Fruit fly (Drosophila melanogaster) whole organism, embryonic: ENCODE measurements around the gene CG15927.

Experiments
- Antp ChIP-seq: fragments of 200-800 bp; sonication (Bioruptor generic); optimal IDR thresholded peaks from 3 replicates; lab custom pipeline; 2016; ENCODE audit warnings: missing biosample characterization, missing genetic modification characterization
- Atf3 ChIP-seq: fragments of 200-800 bp; sonication (Bioruptor generic); optimal IDR thresholded peaks from 3 replicates; lab custom pipeline; 2016; ENCODE audit warnings: missing biosample characterization, missing genetic modification characterization
- Awh ChIP-seq: fragments of 200-800 bp; sonication (Bioruptor generic); IDR thresholded peaks from 2 replicates; pipeline ENCODE4, ENCODE4 v1.3.6; 2022; ENCODE audit warnings: missing biosample characterization, missing genetic modification characterization
- CG10274 ChIP-seq: fragments of 200-800 bp; sonication (Bioruptor generic); optimal IDR thresholded peaks from 3 replicates; lab custom pipeline; 2017; ENCODE audit warnings: missing biosample characterization, mild to moderate bottlenecking, missing genetic modification characterization
- CG10431 ChIP-seq: fragments of 200-800 bp; sonication (Bioruptor generic); optimal IDR thresholded peaks from 3 replicates; lab custom pipeline; 2018; ENCODE audit warnings: missing biosample characterization, mild to moderate bottlenecking, missing genetic modification characterization
- CG11247 ChIP-seq: fragments of 200-800 bp; sonication (Bioruptor generic); IDR thresholded peaks from 2 replicates; pipeline ENCODE4 v1.3.6; 2022; ENCODE audit warnings: missing biosample characterization, missing genetic modification characterization
- CG11696 ChIP-seq: fragments of 200-800 bp; sonication (Bioruptor generic); IDR thresholded peaks from 2 replicates; pipeline ENCODE4 v1.3.6; 2022; ENCODE audit warnings: missing biosample characterization, missing genetic modification characterization
- CG12391 ChIP-seq: fragments of 200-800 bp; sonication (Bioruptor generic); optimal IDR thresholded peaks from 3 replicates; lab custom pipeline; 2018; ENCODE audit warnings: missing biosample characterization, mild to moderate bottlenecking, missing genetic modification characterization, moderate library complexity
- CG12659 ChIP-seq: fragments of 200-800 bp; sonication (Bioruptor generic); optimal IDR thresholded peaks from 3 replicates; lab custom pipeline; 2017; ENCODE audit warnings: mild to moderate bottlenecking, missing biosample characterization, missing genetic modification reagents, missing genetic modification characterization
- CG12769 ChIP-seq: fragments of 200-800 bp; sonication (Bioruptor generic); optimal IDR thresholded peaks from 2 replicates; lab custom pipeline; 2019; ENCODE audit warnings: missing biosample characterization, mild to moderate bottlenecking, missing genetic modification characterization, moderate library complexity
- CG1602 ChIP-seq: fragments of 200-800 bp; sonication (Bioruptor generic); optimal IDR thresholded peaks from 3 replicates; lab custom pipeline; 2016; ENCODE audit warnings: missing biosample characterization, missing genetic modification characterization
- CG1603 ChIP-seq: fragments of 200-800 bp; sonication (Bioruptor generic); optimal IDR thresholded peaks from 2 replicates; lab custom pipeline; 2019; ENCODE audit warnings: missing biosample characterization, mild to moderate bottlenecking, missing genetic modification characterization, moderate library complexity
- CG17612 ChIP-seq: fragments of 200-800 bp; sonication (Bioruptor generic); IDR thresholded peaks from 2 replicates; pipeline ENCODE4 v1.3.6; 2022; ENCODE audit warnings: missing biosample characterization, missing genetic modification characterization
- CG17829 ChIP-seq: fragments of 200-800 bp; optimal IDR thresholded peaks from 2 replicates; lab custom pipeline; 2019; ENCODE audit warnings: missing biosample characterization, mild to moderate bottlenecking, missing genetic modification characterization, moderate library complexity
- CG31365 ChIP-seq: fragments of 200-800 bp; sonication (Bioruptor generic); optimal IDR thresholded peaks from 2 replicates; lab custom pipeline; 2018; ENCODE audit warnings: missing biosample characterization, mild to moderate bottlenecking, missing genetic modification characterization
- CG34224 ChIP-seq: fragments of 200-800 bp; sonication (Bioruptor generic); IDR thresholded peaks from 3 replicates; pipeline ENCODE4 v1.3.6; 2022; ENCODE audit warnings: missing biosample characterization, missing genetic modification characterization; ENCODE audit not compliant: partially characterized antibody
- CG42726 ChIP-seq: fragments of 200-800 bp; sonication (Bioruptor generic); IDR thresholded peaks from 2 replicates; pipeline ENCODE4 v1.3.6; 2022; ENCODE audit warnings: missing biosample characterization, missing genetic modification characterization; ENCODE audit not compliant: partially characterized antibody
- CG6175 ChIP-seq: fragments of 200-800 bp; sonication (Bioruptor generic); IDR thresholded peaks from 3 replicates; pipeline ENCODE4 v1.3.6; 2022; ENCODE audit warnings: missing biosample characterization, missing genetic modification characterization
- CG7357 ChIP-seq: fragments of 200-800 bp; sonication (Bioruptor generic); IDR thresholded peaks from 3 replicates; pipeline ENCODE4 v1.3.6; 2022; ENCODE audit warnings: missing biosample characterization, missing genetic modification characterization
- Chrac-16 ChIP-seq: fragments of 200-800 bp; sonication (Bioruptor generic); optimal IDR thresholded peaks from 3 replicates; lab custom pipeline; 2016; ENCODE audit warnings: missing biosample characterization, missing genetic modification characterization
- Deaf1 ChIP-seq: fragments of 200-800 bp; optimal IDR thresholded peaks from 3 replicates; lab custom pipeline; 2019; ENCODE audit warnings: missing biosample characterization, mild to moderate bottlenecking, missing genetic modification characterization, moderate library complexity
- Doc3 ChIP-seq: fragments of 200-800 bp; sonication (Bioruptor generic); IDR thresholded peaks from 3 replicates; pipeline ENCODE4 v1.3.6; 2022; ENCODE audit warnings: missing biosample characterization, missing genetic modification characterization; ENCODE audit not compliant: partially characterized antibody
- Dp ChIP-seq: fragments of 200-800 bp; sonication (Bioruptor generic); optimal IDR thresholded peaks from 2 replicates; lab custom pipeline; 2018; ENCODE audit warnings: missing biosample characterization, mild to moderate bottlenecking, missing genetic modification characterization, moderate library complexity
- Hr3 ChIP-seq: fragments of 200-800 bp; sonication (Bioruptor generic); optimal IDR thresholded peaks from 3 replicates; lab custom pipeline; 2016; ENCODE audit warnings: missing biosample characterization, missing genetic modification characterization
- Mad ChIP-seq: fragments of 200-800 bp; sonication (Bioruptor generic); optimal IDR thresholded peaks from 2 replicates; lab custom pipeline; 2016; ENCODE audit warnings: missing biosample characterization, missing genetic modification characterization
- NC2α ChIP-seq: fragments of 200-800 bp; sonication (Bioruptor generic); optimal IDR thresholded peaks from 2 replicates; lab custom pipeline; 2016; ENCODE audit warnings: missing biosample characterization, missing genetic modification characterization
- NFAT ChIP-seq: fragments of 200-800 bp; sonication (Bioruptor generic); IDR thresholded peaks from 2 replicates; pipeline ENCODE4 v1.3.6; 2022; ENCODE audit warnings: missing biosample characterization, missing genetic modification characterization
- Oaz ChIP-seq: fragments of 200-800 bp; sonication (Bioruptor generic); IDR thresholded peaks from 2 replicates; pipeline ENCODE4 v1.3.6; 2022; ENCODE audit warnings: missing biosample characterization, missing genetic modification characterization
- Rfx ChIP-seq: fragments of 200-800 bp; sonication (Bioruptor generic); IDR thresholded peaks from 2 replicates; pipeline ENCODE4 v1.3.6; 2022; ENCODE audit warnings: missing biosample characterization, missing genetic modification characterization
- Six4 ChIP-seq: fragments of 200-800 bp; sonication (Bioruptor generic); optimal IDR thresholded peaks from 2 replicates; lab custom pipeline; 2016; ENCODE audit warnings: missing biosample characterization, missing genetic modification characterization
- Xrp1 ChIP-seq: fragments of 200-800 bp; sonication (Bioruptor generic); IDR thresholded peaks from 2 replicates; pipeline ENCODE4 v1.3.6; 2022; ENCODE audit warnings: missing biosample characterization, missing genetic modification characterization
- abd-A ChIP-seq: fragments of 200-800 bp; sonication (Bioruptor generic); optimal IDR thresholded peaks from 3 replicates; lab custom pipeline; 2019; ENCODE audit warnings: missing biosample characterization, mild to moderate bottlenecking, missing genetic modification characterization, moderate library complexity
- ara ChIP-seq: fragments of 200-800 bp; sonication (Bioruptor generic); IDR thresholded peaks from 2 replicates; pipeline ENCODE4 v1.3.6; 2022; ENCODE audit warnings: missing biosample characterization, missing genetic modification characterization
- crol ChIP-seq: fragments of 200-800 bp; sonication (Bioruptor generic); IDR thresholded peaks from 2 replicates; pipeline ENCODE4 v1.3.6; 2022; ENCODE audit warnings: missing biosample characterization, missing genetic modification characterization
- esg ChIP-seq: fragments of 200-800 bp; sonication (Bioruptor generic); conservative IDR thresholded peaks from 2 replicates; pipeline ENCODE4 v1.3.6; 2022; ENCODE audit warnings: missing biosample characterization, missing genetic modification characterization
- hth ChIP-seq: fragments of >200 bp; optimal IDR thresholded peaks from 2 replicates; lab custom pipeline; 2017; ENCODE audit warnings: inconsistent platforms
- inv ChIP-seq: fragments of 200-800 bp; sonication (Bioruptor generic); IDR thresholded peaks from 2 replicates; pipeline ENCODE4 v1.3.6; 2022; ENCODE audit warnings: missing biosample characterization, missing genetic modification characterization; ENCODE audit not compliant: partially characterized antibody
- jigr1 ChIP-seq: fragments of 200-800 bp; sonication (Bioruptor generic); IDR thresholded peaks from 3 replicates; pipeline ENCODE4 v1.3.6; 2022; ENCODE audit warnings: missing biosample characterization, missing genetic modification characterization
- lov ChIP-seq, 2 experiments: fragments of 200-800 bp in 1 of 2; fragments of >200 bp in 1 of 2; sonication (Bioruptor generic) in 1 of 2; IDR thresholded peaks in 1 of 2; optimal IDR thresholded peaks in 1 of 2; 2 replicates in 1 of 2; 3 replicates in 1 of 2; pipeline versions ENCODE4 v1.3.6 to Lab custom; 2017 to 2022; ENCODE audit warnings: missing biosample characterization in 1 of 2, missing genetic modification characterization in 1 of 2
- luna ChIP-seq: fragments of 200-800 bp; sonication (Bioruptor generic); optimal IDR thresholded peaks from 2 replicates; lab custom pipeline; 2016; ENCODE audit warnings: missing biosample characterization, missing genetic modification characterization
- mam ChIP-seq: fragments of 200-800 bp; sonication (Bioruptor generic); optimal IDR thresholded peaks from 3 replicates; lab custom pipeline; 2016; ENCODE audit warnings: missing biosample characterization, missing genetic modification characterization
- nerfin-2 ChIP-seq: fragments of 200-800 bp; sonication (Bioruptor generic); IDR thresholded peaks from 2 replicates; pipeline ENCODE4 v1.3.6; 2022; ENCODE audit warnings: missing biosample characterization, missing genetic modification characterization; ENCODE audit not compliant: partially characterized antibody
- nmo ChIP-seq: fragments of 200-800 bp; sonication (Bioruptor generic); optimal IDR thresholded peaks from 2 replicates; lab custom pipeline; 2018; ENCODE audit warnings: missing biosample characterization, mild to moderate bottlenecking, missing genetic modification characterization, moderate library complexity
- org-1 ChIP-seq: fragments of 200-800 bp; sonication (Bioruptor generic); optimal IDR thresholded peaks from 2 replicates; lab custom pipeline; 2017; ENCODE audit warnings: missing biosample characterization, missing genetic modification characterization
- pnt ChIP-seq: fragments of 200-800 bp; sonication (Bioruptor generic); optimal IDR thresholded peaks from 3 replicates; lab custom pipeline; 2016; ENCODE audit warnings: missing biosample characterization, missing genetic modification characterization
- ranshi ChIP-seq: fragments of 200-800 bp; sonication (Bioruptor generic); IDR thresholded peaks from 2 replicates; pipeline ENCODE4 v1.3.6; 2022; ENCODE audit warnings: missing biosample characterization, missing genetic modification characterization
- row ChIP-seq: fragments of 200-800 bp; sonication (Bioruptor generic); IDR thresholded peaks from 3 replicates; pipeline ENCODE4 v1.3.6; 2022; ENCODE audit warnings: missing biosample characterization, missing genetic modification characterization
- slbo ChIP-seq: fragments of 200-800 bp; sonication (Bioruptor generic); IDR thresholded peaks from 2 replicates; pipeline ENCODE4 v1.3.6; 2022; ENCODE audit warnings: missing biosample characterization, missing genetic modification characterization
- sob ChIP-seq: fragments of 200-800 bp; sonication (Bioruptor generic); IDR thresholded peaks from 2 replicates; pipeline ENCODE4 v1.3.6; 2022; ENCODE audit warnings: missing biosample characterization, missing genetic modification characterization
- twi ChIP-seq: fragments of 200-800 bp; optimal IDR thresholded peaks from 2 replicates; lab custom pipeline; 2019; ENCODE audit warnings: missing biosample characterization, mild to moderate bottlenecking, missing genetic modification characterization, moderate library complexity
- tx ChIP-seq: fragments of 200-800 bp; sonication (Bioruptor generic); optimal IDR thresholded peaks from 2 replicates; lab custom pipeline; 2016; ENCODE audit warnings: missing biosample characterization, missing genetic modification characterization
- wdn ChIP-seq: fragments of 200-800 bp; sonication (Bioruptor generic); IDR thresholded peaks from 2 replicates; pipeline ENCODE4 v1.3.6; 2022; ENCODE audit warnings: missing biosample characterization, missing genetic modification characterization

The CG15927 gene

DNA sequence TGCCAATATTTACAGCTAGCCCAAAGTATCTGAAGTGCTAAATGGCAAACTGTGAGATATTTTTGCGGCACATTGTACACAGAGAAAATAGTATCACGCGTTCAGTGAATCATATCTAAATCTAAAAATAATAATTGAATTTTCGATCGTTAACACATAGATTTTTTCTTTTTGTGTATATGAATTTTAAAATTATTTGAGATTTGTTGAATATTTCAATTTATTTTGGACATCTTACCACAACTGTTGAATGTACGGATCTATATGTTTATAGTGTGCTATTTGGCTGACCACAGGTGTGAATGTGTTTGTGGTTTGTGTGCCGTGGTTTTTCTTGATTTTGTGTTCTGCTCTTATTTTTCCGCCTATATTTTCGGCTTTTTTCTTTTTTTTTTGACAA is 15.2 kb downstream of the CG15927 start (continued):
- no peak for TF ChIP-seq CG12769
- peak; percentile 62 for TF ChIP-seq mam (GFP tag; lab: Kevin White, UChicago)
- TF ChIP-seq Rfx (GFP tag; lab: Robert Waterston, UW), result peak; percentile 74
- peak; percentile 51 for TF ChIP-seq Xrp1 (GFP tag; lab: Robert Waterston, UW)
- TF ChIP-seq NC2α (GFP tag; lab: Kevin White, UChicago), result no peak
- TF ChIP-seq Oaz (GFP tag; lab: Robert Waterston, UW), result 0 out of 2 replicates have a peak, but pooled peaks have one; percentile 13
- peak; percentile 40 for TF ChIP-seq Hr3 (GFP tag; lab: Kevin White, UChicago)
- TF ChIP-seq luna, result no peak
- no peak for TF ChIP-seq nerfin-2
- TF ChIP-seq twi (tag; lab: Kevin White, UChicago), result no peak
- TF ChIP-seq CG1603 (tag; lab: Kevin White, UChicago), result no peak
- TF ChIP-seq Antp (GFP tag; lab: Kevin White, UChicago), result peak; percentile 14
- TF ChIP-seq esg (GFP tag; lab: Robert Waterston, UW), result peak; percentile 58
- no peak for TF ChIP-seq inv
- TF ChIP-seq CG12391, result peak; percentile 68
- no peak; the same call in none of the 2 replicates for TF ChIP-seq sob (GFP tag; lab: Robert Waterston, UW)
- TF ChIP-seq CG10274 (GFP tag; lab: Kevin White, UChicago), result peak; percentile 39
- TF ChIP-seq CG6175 (GFP tag; lab: Robert Waterston, UW), result no peak
- TF ChIP-seq CG17829 (tag; lab: Kevin White, UChicago), result no peak
- no peak for TF ChIP-seq ranshi (GFP tag; lab: Robert Waterston, UW)
- TF ChIP-seq Awh (GFP tag; lab: Robert Waterston, UW), result no peak
- no peak for TF ChIP-seq Atf3 (GFP tag; lab: Kevin White, UChicago)
- TF ChIP-seq CG11247 (GFP tag; lab: Robert Waterston, UW), result peak; percentile 30; the same call in 1 of the 2 replicates
- no peak for TF ChIP-seq pnt (GFP tag; lab: Kevin White, UChicago)
- TF ChIP-seq tx, result peak; percentile 39
- no peak for TF ChIP-seq CG34224 (GFP tag; lab: Robert Waterston, UW)
- TF ChIP-seq abd-A (tag; lab: Kevin White, UChicago), result no peak
- peak; percentile 27 for TF ChIP-seq Chrac-16
- no peak for TF ChIP-seq CG42726 (GFP tag; lab: Robert Waterston, UW)
- TF ChIP-seq Dp, result no peak
- TF ChIP-seq Mad, result peak; percentile 31
- TF ChIP-seq NFAT (GFP tag; lab: Robert Waterston, UW), result peak; percentile 59; the same call in 1 of the 2 replicates
- no peak for TF ChIP-seq Doc3
- TF ChIP-seq lov (optimal IDR thresholded peaks at IDR 0.05; lab: Kevin White, UChicago), result no peak
- TF ChIP-seq lov (GFP tag; IDR thresholded peaks at IDR 0.05; lab: Robert Waterston, UW), result no peak
- peak; percentile 82 for TF ChIP-seq slbo (GFP tag; lab: Robert Waterston, UW)
- TF ChIP-seq jigr1 (GFP tag; lab: Robert Waterston, UW), result no peak
- no peak for TF ChIP-seq crol (GFP tag; lab: Robert Waterston, UW)
- TF ChIP-seq CG7357 (GFP tag; lab: Robert Waterston, UW), result peak; percentile 60; the same call in 2 of the 3 replicates
- TF ChIP-seq CG10431, result no peak
- TF ChIP-seq CG31365 (tag; lab: Kevin White, UChicago), result no peak
- TF ChIP-seq hth (lab: Kevin White, UChicago), result no peak
- peak; percentile 61 for TF ChIP-seq org-1 (GFP tag; lab: Kevin White, UChicago)
- no peak for TF ChIP-seq ara (GFP tag; lab: Robert Waterston, UW)
- TF ChIP-seq row (GFP tag; lab: Robert Waterston, UW), result peak; percentile 79
- TF ChIP-seq CG17612 (GFP tag; lab: Robert Waterston, UW), result no peak
- TF ChIP-seq CG11696 (GFP tag; lab: Robert Waterston, UW), result peak; percentile 83
- peak; percentile 67 for TF ChIP-seq CG12659 (GFP tag; lab: Kevin White, UChicago)
- peak; percentile 15 for TF ChIP-seq nmo (GFP tag; lab: Kevin White, UChicago)
- peak; percentile 42 for TF ChIP-seq CG1602 (GFP tag; lab: Kevin White, UChicago)
- TF ChIP-seq Deaf1 (tag; lab: Kevin White, UChicago), result no peak
- TF ChIP-seq Six4, result peak; percentile 50
- peak; percentile 57 for TF ChIP-seq wdn (GFP tag; lab: Robert Waterston, UW)
